Fruit fly (Drosophila melanogaster) ovary, adult (tissue): ENCODE data around the gene CG32795.

ENCODE experiments used
- CG17801 ChIP-seq: fragments of 200-800 bp; optimal IDR thresholded peaks from 2 replicates; lab custom pipeline; 2019; ENCODE audit warnings: missing biosample characterization, mild to moderate bottlenecking, missing genetic modification characterization, moderate library complexity; ENCODE audit not compliant: partially characterized antibody

CG32795 gene

dm6 chrX:2790055-2790617 is at the start of gene CG32795:
TSS of gene CG32795 (minus strand) at chrX:2790567.
- TF ChIP-seq CG17801 (GFP tag; lab: Kevin White, UChicago), result no peak

dm6 chrX:2814423-2814822 is 24.1 kb upstream of the CG32795 start:
- TF ChIP-seq CG17801 (GFP tag; lab: Kevin White, UChicago), result no peak

- TF ChIP-seq CG17801 (GFP tag; lab: Kevin White, UChicago), result no peak
Observed at dm6 chrX:2813106-2813505, 22.7 kb upstream of the CG32795 start.

dm6 chrX:2811703-2812102 is 21.3 kb upstream of the CG32795 start:
- TF ChIP-seq CG17801 (GFP tag; lab: Kevin White, UChicago), result no peak

- TF ChIP-seq CG17801 (GFP tag; lab: Kevin White, UChicago), result no peak
Observed at dm6 chrX:2811059-2811458, 20.7 kb upstream of the CG32795 start.

- TF ChIP-seq CG17801 (GFP tag; lab: Kevin White, UChicago), result no peak
Observed at dm6 chrX:2809581-2809980, 19.2 kb upstream of the CG32795 start, which contains the start of gene CG12498. TSS of gene CG12498 (plus strand) at chrX:2809881.

dm6 chrX:2803776-2804175 is 13.4 kb upstream of the CG32795 start:
- no peak for TF ChIP-seq CG17801 (GFP tag; lab: Kevin White, UChicago)

dm6 chrX:2802998-2803397 is 12.6 kb upstream of the CG32795 start:
- no peak for TF ChIP-seq CG17801 (GFP tag; lab: Kevin White, UChicago)

dm6 chrX:2796345-2797256 is 6.2 kb upstream of the CG32795 start, which contains the start of gene w:
TSS of gene w (minus strand) at chrX:2796466.
- TF ChIP-seq CG17801 (GFP tag; lab: Kevin White, UChicago), result no peak

- no peak for TF ChIP-seq CG17801 (GFP tag; lab: Kevin White, UChicago)
Observed at dm6 chrX:2794876-2795275, 4.5 kb upstream of the CG32795 start.

dm6 chrX:2791898-2792297 is 1.5 kb upstream of the CG32795 start:
- no peak for TF ChIP-seq CG17801 (GFP tag; lab: Kevin White, UChicago)

dm6 chrX:2789285-2790054 is 897 bp downstream of the CG32795 start:
- peak; percentile 43 for TF ChIP-seq CG17801 (GFP tag; lab: Kevin White, UChicago)

dm6 chrX:2788278-2789023 is 1.9 kb downstream of the CG32795 start:
- TF ChIP-seq CG17801 (GFP tag; lab: Kevin White, UChicago), result no peak

dm6 chrX:2787857-2788256 is 2.5 kb downstream of the CG32795 start:
- TF ChIP-seq CG17801 (GFP tag; lab: Kevin White, UChicago), result no peak
